Worm (Caenorhabditis elegans) whole organism, L3 larva: ENCODE results near the gene ufd-2.

Source experiments
- aly-2 ChIP-seq: fragments of 150-350 bp; optimal IDR thresholded peaks from 2 replicates; lab custom pipeline; 2014; ENCODE audit warnings: missing biosample characterization, missing genetic modification characterization
- ama-1 ChIP-seq: fragments of 150-350 bp; optimal IDR thresholded peaks from 2 replicates; lab custom pipeline; 2018
- ceh-16 ChIP-seq: sonication (generic microtip); optimal IDR thresholded peaks from 2 replicates; lab custom pipeline; 2017; ENCODE audit warnings: missing biosample characterization, missing genetic modification characterization
- ceh-82 ChIP-seq: fragments of 150-350 bp; optimal IDR thresholded peaks from 2 replicates; lab custom pipeline; 2014; ENCODE audit warnings: missing biosample characterization, missing genetic modification characterization
- daf-12 ChIP-seq: fragments of 150-350 bp; optimal IDR thresholded peaks from 2 replicates; lab custom pipeline; 2014; ENCODE audit warnings: missing biosample characterization, missing genetic modification reagents, missing genetic modification characterization
- egl-27 ChIP-seq: sonication (generic microtip); optimal IDR thresholded peaks from 4 replicates; lab custom pipeline; 2017; ENCODE audit warnings: missing biosample characterization, missing genetic modification reagents, missing genetic modification characterization
- egl-5 ChIP-seq: fragments of 150-350 bp; optimal IDR thresholded peaks from 2 replicates; lab custom pipeline; 2017; ENCODE audit warnings: missing biosample characterization, missing genetic modification reagents, missing genetic modification characterization, inconsistent platforms
- elt-1 ChIP-seq: fragments of 150-350 bp; optimal IDR thresholded peaks from 2 replicates; lab custom pipeline; 2014; ENCODE audit warnings: missing biosample characterization, missing genetic modification characterization
- elt-2 ChIP-seq: sonication (generic microtip); optimal IDR thresholded peaks from 2 replicates; lab custom pipeline; 2016; ENCODE audit warnings: missing genetic modification reagents, mild to moderate bottlenecking, missing genetic modification characterization, missing compliant biosample characterization
- eor-1 ChIP-seq, 2 experiments: fragments of 150-350 bp; optimal IDR thresholded peaks; 2 replicates each; lab custom pipeline; 2014 to 2018; ENCODE audit warnings: missing biosample characterization in 2 of 2, missing genetic modification characterization in 2 of 2
- fkh-10 ChIP-seq: sonication (generic microtip); optimal IDR thresholded peaks from 2 replicates; lab custom pipeline; 2017; ENCODE audit warnings: missing biosample characterization, missing genetic modification reagents, missing genetic modification characterization
- fkh-2 ChIP-seq: fragments of 150-350 bp; optimal IDR thresholded peaks from 2 replicates; lab custom pipeline; 2014; ENCODE audit warnings: missing biosample characterization, missing genetic modification reagents, missing genetic modification characterization
- fos-1 ChIP-seq: fragments of 150-350 bp; optimal IDR thresholded peaks from 2 replicates; lab custom pipeline; 2014; ENCODE audit warnings: missing biosample characterization, missing genetic modification characterization
- hmg-11 ChIP-seq: sonication (generic microtip); optimal IDR thresholded peaks from 2 replicates; lab custom pipeline; 2016; ENCODE audit warnings: missing genetic modification characterization, missing compliant biosample characterization
- jun-1 ChIP-seq: fragments of 150-350 bp; optimal IDR thresholded peaks from 2 replicates; lab custom pipeline; 2014; ENCODE audit warnings: missing biosample characterization, missing genetic modification reagents, missing genetic modification characterization
- lin-15B ChIP-seq: fragments of 150-350 bp; optimal IDR thresholded peaks from 2 replicates; lab custom pipeline; 2014; ENCODE audit warnings: missing biosample characterization, missing genetic modification characterization
- lin-39 ChIP-seq: fragments of 150-350 bp; optimal IDR thresholded peaks from 2 replicates; lab custom pipeline; 2018; ENCODE audit warnings: missing biosample characterization, missing genetic modification reagents, missing genetic modification characterization
- lsy-12 ChIP-seq: sonication (generic microtip); optimal IDR thresholded peaks from 2 replicates; lab custom pipeline; 2016; ENCODE audit warnings: mild to moderate bottlenecking, missing genetic modification characterization, missing compliant biosample characterization
- mdl-1 ChIP-seq: fragments of 150-350 bp; optimal IDR thresholded peaks from 2 replicates; lab custom pipeline; 2014; ENCODE audit warnings: missing biosample characterization, missing genetic modification characterization
- mml-1 ChIP-seq: fragments of 150-350 bp; sonication (generic microtip); optimal IDR thresholded peaks from 3 replicates; lab custom pipeline; 2014; ENCODE audit warnings: missing biosample characterization, missing genetic modification characterization
- nfya-1 ChIP-seq: sonication (generic microtip); optimal IDR thresholded peaks from 2 replicates; lab custom pipeline; 2017; ENCODE audit warnings: missing genetic modification characterization, mild to moderate bottlenecking, missing compliant biosample characterization, antibody characterized with exemption, moderate library complexity; ENCODE audit not compliant: insufficient read depth
- nhr-11 ChIP-seq: fragments of 150-350 bp; optimal IDR thresholded peaks from 2 replicates; lab custom pipeline; 2014; ENCODE audit warnings: missing biosample characterization, missing genetic modification characterization
- nhr-12 ChIP-seq: fragments of 150-350 bp; optimal IDR thresholded peaks from 2 replicates; lab custom pipeline; 2014; ENCODE audit warnings: missing biosample characterization, missing genetic modification characterization
- nhr-23 ChIP-seq: fragments of 150-350 bp; optimal IDR thresholded peaks from 2 replicates; lab custom pipeline; 2014; ENCODE audit warnings: missing biosample characterization, missing genetic modification reagents, missing genetic modification characterization
- nhr-237 ChIP-seq: fragments of 150-350 bp; optimal IDR thresholded peaks from 2 replicates; lab custom pipeline; 2014; ENCODE audit warnings: missing biosample characterization, missing genetic modification characterization
- nhr-25 ChIP-seq: sonication (generic microtip); optimal IDR thresholded peaks from 2 replicates; lab custom pipeline; 2017; ENCODE audit warnings: missing biosample characterization, missing genetic modification characterization
- nhr-28 ChIP-seq: fragments of 150-350 bp; optimal IDR thresholded peaks from 2 replicates; lab custom pipeline; 2014; ENCODE audit warnings: missing biosample characterization, missing genetic modification characterization
- nhr-43 ChIP-seq: sonication (generic microtip); optimal IDR thresholded peaks from 2 replicates; lab custom pipeline; 2016; ENCODE audit warnings: mild to moderate bottlenecking, missing genetic modification characterization, missing compliant biosample characterization; ENCODE audit not compliant: poor library complexity, severe bottlenecking
- nhr-67 ChIP-seq: fragments of 150-350 bp; optimal IDR thresholded peaks from 2 replicates; lab custom pipeline; 2014; ENCODE audit warnings: missing biosample characterization, missing genetic modification characterization
- nhr-76 ChIP-seq: fragments of 150-350 bp; sonication (generic microtip); optimal IDR thresholded peaks from 5 replicates; lab custom pipeline; 2014; ENCODE audit warnings: missing biosample characterization, missing genetic modification characterization
- nhr-77 ChIP-seq: fragments of 150-350 bp; optimal IDR thresholded peaks from 2 replicates; lab custom pipeline; 2014; ENCODE audit warnings: missing biosample characterization, missing genetic modification characterization
- pha-4 ChIP-seq: fragments of 150-350 bp; optimal IDR thresholded peaks from 2 replicates; lab custom pipeline; 2014; ENCODE audit warnings: missing biosample characterization, missing genetic modification reagents, missing genetic modification characterization
- pqm-1 ChIP-seq: fragments of 150-350 bp; optimal IDR thresholded peaks from 2 replicates; lab custom pipeline; 2017; ENCODE audit warnings: missing biosample characterization, missing genetic modification characterization, inconsistent platforms
- sea-2 ChIP-seq: fragments of 150-350 bp; sonication (generic microtip); optimal IDR thresholded peaks from 4 replicates; lab custom pipeline; 2014; ENCODE audit warnings: missing biosample characterization, missing genetic modification reagents, missing genetic modification characterization
- snpc-4 ChIP-seq: fragments of 150-350 bp; optimal IDR thresholded peaks from 2 replicates; lab custom pipeline; 2014; ENCODE audit warnings: missing biosample characterization, missing genetic modification characterization
- tbx-2 ChIP-seq: sonication (generic microtip); optimal IDR thresholded peaks from 2 replicates; lab custom pipeline; 2016; ENCODE audit warnings: mild to moderate bottlenecking, missing genetic modification characterization, missing compliant biosample characterization
- unc-39 ChIP-seq: sonication (generic microtip); optimal IDR thresholded peaks from 4 replicates; lab custom pipeline; 2017; ENCODE audit warnings: missing biosample characterization, missing genetic modification characterization
- unc-62 ChIP-seq: fragments of 150-350 bp; sonication (generic microtip); optimal IDR thresholded peaks from 4 replicates; lab custom pipeline; 2014; ENCODE audit warnings: missing biosample characterization, missing genetic modification reagents, missing genetic modification characterization
- zag-1 ChIP-seq: fragments of 150-350 bp; optimal IDR thresholded peaks from 2 replicates; lab custom pipeline; 2014; ENCODE audit warnings: missing biosample characterization, missing genetic modification characterization
- ztf-11 ChIP-seq: fragments of 150-350 bp; optimal IDR thresholded peaks from 2 replicates; lab custom pipeline; 2014; ENCODE audit warnings: missing biosample characterization, missing genetic modification characterization
- ztf-4 ChIP-seq: fragments of 150-350 bp; optimal IDR thresholded peaks from 2 replicates; lab custom pipeline; 2014; ENCODE audit warnings: missing biosample characterization, missing genetic modification characterization

ufd-2 gene

DNA sequence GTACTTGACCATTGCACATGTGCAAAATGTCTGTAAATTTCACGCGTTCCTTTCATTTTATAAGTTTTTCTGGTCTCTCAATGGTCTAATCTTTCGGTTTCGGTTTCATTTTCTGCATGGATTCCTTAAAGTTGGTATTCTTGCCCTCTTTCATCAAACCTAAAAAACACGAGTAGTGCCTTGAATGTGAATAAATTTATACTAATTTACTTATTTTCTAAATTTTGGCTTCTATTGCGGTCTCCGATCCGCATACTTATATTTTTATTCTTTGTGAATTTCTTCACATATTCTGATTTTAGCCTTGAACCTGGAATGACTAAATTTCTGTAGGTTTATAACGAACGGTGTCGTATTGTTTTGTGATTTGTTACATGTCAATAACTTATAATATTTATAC, 3.4 kb downstream of the ufd-2 start, which contains the start of gene pdha-1:
Gene pdha-1 (plus strand): TSS at position 301 of the 400 bp plus-strand sequence.
- no peak for TF ChIP-seq nfya-1 (tag; lab: Kevin White, UChicago)
- TF ChIP-seq nhr-43 (tag; lab: Kevin White, UChicago): no peak
- TF ChIP-seq ceh-16 (tag; lab: Kevin White, UChicago): no peak
- TF ChIP-seq pha-4 (tag; lab: Kevin White, UChicago): no peak
- TF ChIP-seq lin-39 (tag; lab: Kevin White, UChicago): no peak
- no peak for TF ChIP-seq unc-62 (GFP tag; lab: Kevin White, UChicago)
- TF ChIP-seq fkh-2 (tag; lab: Kevin White, UChicago): no peak
- TF ChIP-seq nhr-12 (tag; lab: Kevin White, UChicago): no peak
- no peak for TF ChIP-seq hmg-11 (tag; lab: Kevin White, UChicago)
- no peak for TF ChIP-seq sea-2 (GFP tag; lab: Kevin White, UChicago)
- no peak for TF ChIP-seq snpc-4
- no peak for TF ChIP-seq egl-5 (tag; lab: Kevin White, UChicago)
- no peak for TF ChIP-seq zag-1 (tag; lab: Kevin White, UChicago)
- no peak for TF ChIP-seq lsy-12
- no peak for TF ChIP-seq ztf-11 (tag; lab: Kevin White, UChicago)
- no peak for TF ChIP-seq ceh-82 (tag; lab: Kevin White, UChicago)
- no peak for TF ChIP-seq aly-2 (tag; lab: Kevin White, UChicago)
- TF ChIP-seq nhr-67 (tag; lab: Kevin White, UChicago): no peak
- no peak for TF ChIP-seq nhr-76

DNA sequence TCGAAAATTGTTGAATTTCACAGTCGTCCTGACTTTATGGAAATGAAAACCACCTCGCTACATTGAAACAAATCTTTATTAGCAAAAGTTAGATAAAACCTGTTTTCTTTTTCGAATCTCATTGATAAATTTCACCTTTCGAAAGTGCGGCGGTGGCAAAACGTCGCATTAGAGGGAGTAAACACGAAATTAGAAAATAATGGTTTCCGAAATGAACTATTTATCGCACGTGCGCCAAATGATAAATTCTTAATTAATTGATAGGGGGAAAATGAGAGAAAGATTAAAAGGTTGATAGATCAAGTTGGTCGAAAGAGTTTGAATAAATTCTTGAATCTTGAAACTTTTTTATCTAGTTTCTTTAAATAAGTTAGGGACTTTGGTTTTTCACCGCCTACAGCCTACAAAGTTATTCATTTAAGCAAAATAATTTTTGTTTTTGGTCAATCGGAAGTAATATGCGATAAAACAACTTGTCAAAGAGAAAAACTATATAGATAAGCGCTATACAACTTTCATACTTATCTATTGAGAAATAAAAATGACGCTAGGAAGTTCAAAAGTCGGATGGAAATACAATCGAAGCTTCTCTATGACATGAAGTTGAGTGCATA, 8.6 kb downstream of the ufd-2 start:
- TF ChIP-seq nhr-28 (tag; lab: Kevin White, UChicago): no peak
- TF ChIP-seq elt-2: peak; percentile 72
- no peak for TF ChIP-seq elt-1 (tag; lab: Kevin White, UChicago)
- no peak for TF ChIP-seq nhr-11 (tag; lab: Kevin White, UChicago)
- TF ChIP-seq unc-39: no peak
- no peak for TF ChIP-seq nhr-77 (tag; lab: Kevin White, UChicago)
- TF ChIP-seq eor-1 (tag; optimal IDR thresholded peaks at IDR 0.05; lab: Kevin White, UChicago): no peak
- TF ChIP-seq nhr-237 (tag; lab: Kevin White, UChicago): no peak
- TF ChIP-seq egl-5 (tag; lab: Kevin White, UChicago): no peak
- no peak for TF ChIP-seq nfya-1 (tag; lab: Kevin White, UChicago)
- TF ChIP-seq snpc-4: no peak
- TF ChIP-seq nhr-43 (tag; lab: Kevin White, UChicago): peak; percentile 38
- no peak for TF ChIP-seq fos-1 (tag; lab: Kevin White, UChicago)
- TF ChIP-seq jun-1 (tag; lab: Kevin White, UChicago): no peak
- TF ChIP-seq lin-15B: no peak
- TF ChIP-seq ztf-11 (tag; lab: Kevin White, UChicago): no peak
- TF ChIP-seq nhr-12 (tag; lab: Kevin White, UChicago): no peak
- TF ChIP-seq nhr-23 (tag; lab: Kevin White, UChicago): peak; percentile 7
- TF ChIP-seq sea-2 (GFP tag; lab: Kevin White, UChicago): no peak
- TF ChIP-seq aly-2 (tag; lab: Kevin White, UChicago): no peak
- TF ChIP-seq pha-4 (tag; lab: Kevin White, UChicago): no peak
- no peak for TF ChIP-seq ztf-4 (tag; lab: Kevin White, UChicago)
- TF ChIP-seq pqm-1 (tag; lab: Kevin White, UChicago): peak; percentile 32

DNA sequence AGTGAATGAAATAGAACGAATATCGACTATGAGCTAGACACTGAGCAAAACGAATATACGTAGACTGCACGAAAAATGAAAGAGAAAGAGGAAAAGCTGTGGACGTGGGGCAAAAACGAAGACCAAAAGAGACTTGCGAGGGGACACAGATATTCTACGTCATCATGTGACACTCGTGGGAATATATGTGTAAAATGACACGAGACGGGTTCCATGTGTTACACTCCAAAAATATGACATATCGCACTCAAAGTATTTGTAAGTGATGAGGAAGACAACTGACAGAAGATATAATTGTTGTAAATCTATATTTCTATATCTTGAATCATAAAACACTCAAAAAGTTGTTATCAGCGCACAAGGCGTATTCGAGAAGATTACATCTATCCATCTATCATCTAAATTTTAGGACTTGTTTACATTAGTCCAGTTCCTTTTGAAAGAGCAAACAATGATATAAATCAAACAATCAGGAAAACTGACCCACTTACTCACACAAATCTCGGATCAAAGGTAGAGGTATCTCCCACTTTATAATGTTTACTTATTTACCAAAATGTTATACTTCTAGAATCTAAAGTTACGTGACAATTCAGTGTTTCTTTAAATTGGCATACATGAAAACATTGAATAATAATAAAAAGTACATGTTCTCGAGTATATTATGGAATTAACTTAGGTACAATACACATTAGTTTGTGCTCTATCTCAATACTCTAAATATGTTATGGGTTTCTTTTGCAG, 9.4 kb downstream of the ufd-2 start:
- TF ChIP-seq nhr-25 (tag; lab: Kevin White, UChicago): peak; percentile 35
- no peak for TF ChIP-seq zag-1 (tag; lab: Kevin White, UChicago)
- no peak for TF ChIP-seq snpc-4
- peak; percentile 69 for TF ChIP-seq pha-4 (tag; lab: Kevin White, UChicago)
- TF ChIP-seq ama-1 (lab: Kevin White, UChicago): no peak
- peak; percentile 36 for TF ChIP-seq lin-39 (tag; lab: Kevin White, UChicago)
- peak; percentile 55 for TF ChIP-seq mdl-1 (tag; lab: Kevin White, UChicago)
- TF ChIP-seq unc-39: no peak
- TF ChIP-seq nhr-43 (tag; lab: Kevin White, UChicago): peak; percentile 56
- no peak for TF ChIP-seq daf-12 (tag; lab: Kevin White, UChicago)
- no peak for TF ChIP-seq nhr-12 (tag; lab: Kevin White, UChicago)
- TF ChIP-seq ztf-4 (tag; lab: Kevin White, UChicago): no peak
- peak; percentile 20 for TF ChIP-seq lin-15B
- peak; percentile 57 for TF ChIP-seq nhr-11 (tag; lab: Kevin White, UChicago)
- no peak for TF ChIP-seq mml-1 (tag; lab: Kevin White, UChicago)
- peak; percentile 22 for TF ChIP-seq egl-27 (tag; lab: Kevin White, UChicago)
- peak; percentile 55 for TF ChIP-seq nfya-1 (tag; lab: Kevin White, UChicago)
- TF ChIP-seq hmg-11 (tag; lab: Kevin White, UChicago): peak; percentile 52
- no peak for TF ChIP-seq ceh-82 (tag; lab: Kevin White, UChicago)
- TF ChIP-seq elt-1 (tag; lab: Kevin White, UChicago): no peak
- TF ChIP-seq tbx-2: peak; percentile 1
- no peak for TF ChIP-seq nhr-67 (tag; lab: Kevin White, UChicago)
- no peak for TF ChIP-seq nhr-76
- no peak for TF ChIP-seq pqm-1 (tag; lab: Kevin White, UChicago)
- peak; percentile 8 for TF ChIP-seq fkh-10 (GFP tag; lab: Kevin White, UChicago)
- TF ChIP-seq unc-62 (GFP tag; lab: Kevin White, UChicago): peak; percentile 69
- no peak for TF ChIP-seq aly-2 (tag; lab: Kevin White, UChicago)
